Worm (Caenorhabditis elegans) whole organism, young adult: ENCODE measurements around the gene R10E9.2.

ENCODE experiments used
- F33H1.4 ChIP-seq: fragments of 200-800 bp; sonication (Bioruptor generic); IDR thresholded peaks from 2 replicates; pipeline ENCODE4 v1.3.6; 2022; ENCODE audit warnings: missing genetic modification reagents, missing genetic modification characterization, missing compliant biosample characterization
- F49E8.2 ChIP-seq: sonication (generic microtip); optimal IDR thresholded peaks from 3 replicates; lab custom pipeline; 2017; ENCODE audit warnings: missing genetic modification characterization, mild to moderate bottlenecking, missing compliant biosample characterization, antibody characterized with exemption, moderate library complexity; ENCODE audit not compliant: insufficient read depth
- F57A8.1 ChIP-seq: fragments of 200-800 bp; sonication (Bioruptor generic); optimal IDR thresholded peaks from 2 replicates; lab custom pipeline; 2018; ENCODE audit warnings: mild to moderate bottlenecking, missing genetic modification characterization, moderate library complexity, missing compliant biosample characterization
- T07F8.4 ChIP-seq: sonication (generic microtip); optimal IDR thresholded peaks from 2 replicates; lab custom pipeline; 2016; ENCODE audit warnings: mild to moderate bottlenecking, missing genetic modification characterization, moderate library complexity, missing compliant biosample characterization
- Y53F4B.3 ChIP-seq: fragments of 200-800 bp; sonication (Bioruptor generic); IDR thresholded peaks from 2 replicates; pipeline ENCODE4 v1.3.6; 2022; ENCODE audit warnings: missing genetic modification reagents, missing genetic modification characterization, missing compliant biosample characterization
- Y67H2A.10 ChIP-seq: fragments of 200-800 bp; sonication (Bioruptor generic); conservative IDR thresholded peaks from 2 replicates; pipeline ENCODE4 v1.3.6; 2022; ENCODE audit warnings: missing genetic modification reagents, missing genetic modification characterization, missing compliant biosample characterization
- athp-1 ChIP-seq: sonication (generic microtip); optimal IDR thresholded peaks from 2 replicates; lab custom pipeline; 2017; ENCODE audit warnings: mild to moderate bottlenecking, missing genetic modification characterization, missing compliant biosample characterization
- attf-5 ChIP-seq: fragments of 200-800 bp; sonication (Bioruptor generic); optimal IDR thresholded peaks from 2 replicates; lab custom pipeline; 2018; ENCODE audit warnings: mild to moderate bottlenecking, missing genetic modification characterization, missing compliant biosample characterization
- cebp-2 ChIP-seq: fragments of 200-800 bp; sonication (Bioruptor generic); IDR thresholded peaks from 2 replicates; pipeline ENCODE4 v1.3.6; 2022; ENCODE audit warnings: missing genetic modification characterization, missing compliant biosample characterization
- ceh-27 ChIP-seq: fragments of 200-800 bp; sonication (Bioruptor generic); optimal IDR thresholded peaks from 2 replicates; lab custom pipeline; 2018; ENCODE audit warnings: mild to moderate bottlenecking, missing genetic modification characterization, moderate library complexity, missing compliant biosample characterization
- die-1 ChIP-seq: sonication (generic microtip); optimal IDR thresholded peaks from 2 replicates; lab custom pipeline; 2016; ENCODE audit warnings: missing genotype, mild to moderate bottlenecking, missing genetic modification characterization, missing compliant biosample characterization
- ets-4 ChIP-seq: fragments of 200-800 bp; sonication (Bioruptor generic); optimal IDR thresholded peaks from 2 replicates; lab custom pipeline; 2018; ENCODE audit warnings: mild to moderate bottlenecking, missing genetic modification characterization, missing compliant biosample characterization
- him-1 ChIP-seq: sonication (generic microtip); optimal IDR thresholded peaks from 2 replicates; lab custom pipeline; 2016; ENCODE audit warnings: missing genotype, missing genetic modification reagents, missing genetic modification characterization, missing compliant biosample characterization
- hlh-12 ChIP-seq: sonication (generic microtip); optimal IDR thresholded peaks from 2 replicates; lab custom pipeline; 2016; ENCODE audit warnings: missing genetic modification characterization, missing compliant biosample characterization
- hsf-1 ChIP-seq: fragments of 200-800 bp; sonication (Bioruptor generic); IDR thresholded peaks from 2 replicates; pipeline ENCODE4 v1.3.6; 2022; ENCODE audit warnings: missing genetic modification reagents, missing genetic modification characterization, missing compliant biosample characterization
- let-526 ChIP-seq: fragments of 200-800 bp; sonication (Bioruptor generic); IDR thresholded peaks from 2 replicates; pipeline ENCODE4 v1.3.6; 2022; ENCODE audit warnings: missing genetic modification reagents, missing genetic modification characterization, missing compliant biosample characterization
- let-607 ChIP-seq, 2 experiments: fragments of 200-800 bp in 1 of 2; sonication (Bioruptor generic) in 1 of 2; sonication (generic microtip) in 1 of 2; optimal IDR thresholded peaks; 2 replicates each; lab custom pipeline; 2016 to 2018; ENCODE audit warnings: mild to moderate bottlenecking in 2 of 2, missing compliant biosample characterization in 2 of 2, missing genetic modification characterization in 2 of 2, moderate library complexity in 2 of 2, missing genotype in 1 of 2
- lir-1 ChIP-seq: fragments of 200-800 bp; sonication (Bioruptor generic); conservative IDR thresholded peaks from 2 replicates; pipeline ENCODE4 v1.3.6; 2022; ENCODE audit warnings: missing genetic modification reagents, missing genetic modification characterization, missing compliant biosample characterization
- madf-3 ChIP-seq: fragments of 200-800 bp; sonication (Bioruptor generic); IDR thresholded peaks from 2 replicates; pipeline ENCODE4 v1.3.6; 2022; ENCODE audit warnings: missing genetic modification reagents, missing genetic modification characterization, missing compliant biosample characterization
- mcd-1 ChIP-seq: fragments of 200-800 bp; sonication (Bioruptor generic); IDR thresholded peaks from 2 replicates; pipeline ENCODE4 v1.3.6; 2022; ENCODE audit warnings: missing genetic modification reagents, missing genetic modification characterization, missing compliant biosample characterization
- mel-28 ChIP-seq: sonication (generic microtip); optimal IDR thresholded peaks from 2 replicates; lab custom pipeline; 2016; ENCODE audit warnings: borderline replicate concordance, mild to moderate bottlenecking, missing genetic modification characterization, missing compliant biosample characterization
- mes-4 ChIP-seq: sonication (generic microtip); optimal IDR thresholded peaks from 2 replicates; lab custom pipeline; 2016; ENCODE audit warnings: missing genotype, missing genetic modification characterization, missing compliant biosample characterization
- mxl-1 ChIP-seq: sonication (generic microtip); optimal IDR thresholded peaks from 2 replicates; lab custom pipeline; 2016; ENCODE audit warnings: missing genetic modification characterization, missing compliant biosample characterization
- nhr-120 ChIP-seq: fragments of 200-800 bp; sonication (Bioruptor generic); IDR thresholded peaks from 2 replicates; pipeline ENCODE4 v1.3.6; 2022; ENCODE audit warnings: missing genetic modification characterization, missing compliant biosample characterization
- pha-4 ChIP-seq: fragments of 150-350 bp; sonication (generic microtip); optimal IDR thresholded peaks from 2 replicates; lab custom pipeline; 2014; ENCODE audit warnings: missing biosample characterization, missing genetic modification reagents, missing genetic modification characterization
- rcor-1 ChIP-seq: fragments of 200-800 bp; sonication (Bioruptor generic); IDR thresholded peaks from 2 replicates; pipeline ENCODE4 v1.3.6; 2022; ENCODE audit warnings: missing genetic modification reagents, missing genetic modification characterization, missing compliant biosample characterization
- sea-2 ChIP-seq: fragments of 200-800 bp; sonication (Bioruptor generic); IDR thresholded peaks from 2 replicates; pipeline ENCODE4 v1.3.6; 2022; ENCODE audit warnings: missing genetic modification characterization, missing compliant biosample characterization
- snpc-1.3 ChIP-seq: sonication (generic microtip); optimal IDR thresholded peaks from 2 replicates; lab custom pipeline; 2017; ENCODE audit warnings: missing genetic modification characterization, mild to moderate bottlenecking, missing compliant biosample characterization, antibody characterized with exemption, moderate library complexity, missing genotype, missing genetic modification reagents; ENCODE audit not compliant: insufficient read depth
- snpc-4 ChIP-seq, 5 experiments: fragments of 150-350 bp in 1 of 5; sonication (generic microtip) in 4 of 5; optimal IDR thresholded peaks; 2 replicates each; lab custom pipeline; 2014 to 2018; ENCODE audit warnings: missing genetic modification characterization in 5 of 5, missing biosample characterization in 3 of 5, antibody characterized with exemption in 2 of 5, mild to moderate bottlenecking in 2 of 5, missing compliant biosample characterization in 2 of 5, missing genotype in 2 of 5, moderate library complexity in 2 of 5, missing genetic modification reagents in 1 of 5
- zfh-2 ChIP-seq: fragments of 200-800 bp; sonication (Bioruptor generic); conservative IDR thresholded peaks from 2 replicates; pipeline ENCODE4 v1.3.6; 2022; ENCODE audit warnings: missing genetic modification reagents, missing genetic modification characterization, missing compliant biosample characterization
- zim-3 ChIP-seq: sonication (generic microtip); optimal IDR thresholded peaks from 2 replicates; lab custom pipeline; 2017; ENCODE audit warnings: mild to moderate bottlenecking, missing genetic modification characterization, moderate library complexity, missing compliant biosample characterization
- ztf-18 ChIP-seq: sonication (generic microtip); optimal IDR thresholded peaks from 2 replicates; lab custom pipeline; 2016; ENCODE audit warnings: missing genotype, mild to moderate bottlenecking, missing genetic modification characterization, missing compliant biosample characterization
- ztf-22 ChIP-seq: fragments of 200-800 bp; sonication (Bioruptor generic); optimal IDR thresholded peaks from 2 replicates; lab custom pipeline; 2018; ENCODE audit warnings: mild to moderate bottlenecking, missing genetic modification characterization, moderate library complexity, missing compliant biosample characterization
- ztf-28 ChIP-seq: fragments of 200-800 bp; sonication (Bioruptor generic); IDR thresholded peaks from 2 replicates; pipeline ENCODE4 v1.3.6; 2022; ENCODE audit warnings: missing genetic modification reagents, missing genetic modification characterization, missing compliant biosample characterization
- ztf-3 ChIP-seq: fragments of 200-800 bp; sonication (Bioruptor generic); optimal IDR thresholded peaks from 2 replicates; lab custom pipeline; 2018; ENCODE audit warnings: mild to moderate bottlenecking, missing genetic modification characterization, missing compliant biosample characterization
- ztf-6 ChIP-seq: fragments of 200-800 bp; sonication (Bioruptor generic); IDR thresholded peaks from 2 replicates; pipeline ENCODE4 v1.3.6; 2022; ENCODE audit warnings: missing genetic modification reagents, missing genetic modification characterization, missing compliant biosample characterization

The R10E9.2 gene

DNA sequence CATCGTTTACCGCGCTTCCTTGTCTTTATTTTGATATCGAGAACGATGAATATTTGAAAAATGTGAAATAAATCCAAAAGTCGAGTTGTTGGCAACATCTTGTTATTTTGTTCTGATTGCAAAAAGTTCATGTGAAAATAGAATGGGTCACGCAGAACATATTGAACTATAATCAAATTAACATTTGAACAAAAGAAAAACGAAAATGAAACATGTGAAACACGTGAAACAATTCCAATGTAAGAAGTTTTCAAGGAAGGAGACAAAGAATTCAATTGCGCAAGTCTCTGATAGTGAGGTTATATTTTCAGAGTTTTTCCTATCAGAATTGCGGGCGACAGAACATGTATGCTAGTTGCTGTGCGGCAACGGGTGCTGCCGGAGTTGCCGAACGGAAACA is 32.7 kb downstream of the R10E9.2 start, which contains the start of gene F37A8.2 (continued):
- TF ChIP-seq ets-4 (GFP tag; lab: Kevin White, UChicago): no peak
- no peak for TF ChIP-seq snpc-1.3 (tag; lab: Kevin White, UChicago)

DNA sequence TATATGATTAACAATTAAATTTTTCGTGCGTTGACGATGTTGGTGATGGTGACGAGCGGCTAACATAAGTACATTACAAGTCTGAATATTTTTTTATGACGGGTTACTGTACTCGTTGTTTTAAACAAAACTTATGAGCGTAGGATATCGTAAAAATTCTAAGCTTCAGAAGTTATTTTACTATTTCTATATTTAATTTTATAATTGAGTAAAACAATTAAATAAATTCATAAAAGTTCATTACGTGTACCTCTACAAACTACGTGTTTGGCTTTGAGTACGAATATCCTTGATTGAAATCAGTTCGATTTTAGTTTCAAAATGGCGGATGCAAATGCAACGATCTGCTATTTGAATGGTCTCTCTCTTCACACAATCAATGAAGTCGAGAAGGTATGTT is 36.0 kb downstream of the R10E9.2 start, which contains the start of gene F37A8.1:
F37A8.1 (plus strand) TSS at position 301 of the 400 bp plus-strand sequence.
- no peak for TF ChIP-seq T07F8.4 (tag; lab: Kevin White, UChicago)
- TF ChIP-seq snpc-4 (GFP tag; optimal IDR thresholded peaks at IDR 0.05; lab: Kevin White, UChicago): no peak
- no peak for TF ChIP-seq snpc-4 (tag; optimal IDR thresholded peaks at IDR 0.05; lab: Kevin White, UChicago)
- TF ChIP-seq athp-1 (tag; lab: Kevin White, UChicago): no peak
- no peak for TF ChIP-seq rcor-1 (GFP tag; lab: Robert Waterston, UW)
- no peak for TF ChIP-seq ceh-27 (GFP tag; lab: Kevin White, UChicago)
- TF ChIP-seq F57A8.1 (GFP tag; lab: Kevin White, UChicago): no peak
- TF ChIP-seq ztf-6: no peak
- no peak for TF ChIP-seq cebp-2 (GFP tag; lab: Robert Waterston, UW)
- no peak for TF ChIP-seq let-526 (GFP tag; lab: Robert Waterston, UW)
- TF ChIP-seq nhr-120: no peak
- TF ChIP-seq zim-3 (tag; lab: Kevin White, UChicago): no peak
- no peak for TF ChIP-seq pha-4 (tag; lab: Kevin White, UChicago)
- no peak for TF ChIP-seq attf-5 (GFP tag; lab: Kevin White, UChicago)
- TF ChIP-seq ztf-3 (GFP tag; lab: Kevin White, UChicago): no peak
- TF ChIP-seq sea-2 (GFP tag; lab: Robert Waterston, UW): no peak
- TF ChIP-seq ztf-22 (GFP tag; lab: Kevin White, UChicago): no peak

DNA sequence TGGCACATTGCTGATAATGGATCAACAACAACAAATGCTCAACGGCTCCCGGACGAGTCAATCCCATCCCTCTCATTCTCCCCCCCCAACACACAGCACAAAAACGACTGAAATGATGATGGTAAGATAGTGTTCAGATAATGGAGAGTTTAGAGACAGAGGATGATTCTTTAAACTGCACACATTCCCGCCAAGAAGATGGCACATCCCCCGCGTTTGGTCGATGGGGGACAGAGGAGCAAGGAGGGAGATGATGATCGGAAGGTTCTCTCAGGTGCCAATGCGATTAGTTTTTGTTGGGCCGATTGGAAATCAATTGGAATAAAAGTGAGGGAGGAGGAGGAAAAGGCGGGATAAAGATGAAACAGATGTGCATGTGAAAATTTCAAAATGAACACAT is 36.7 kb downstream of the R10E9.2 start:
- TF ChIP-seq ztf-28 (GFP tag; lab: Robert Waterston, UW): no peak
- TF ChIP-seq madf-3: no peak
- TF ChIP-seq F33H1.4 (GFP tag; lab: Robert Waterston, UW): no peak
- TF ChIP-seq let-607 (tag; optimal IDR thresholded peaks at IDR 0.05; lab: Kevin White, UChicago): no peak
- TF ChIP-seq lir-1 (GFP tag; lab: Robert Waterston, UW): no peak
- TF ChIP-seq ztf-18 (tag; lab: Kevin White, UChicago): no peak
- no peak for TF ChIP-seq ceh-27 (GFP tag; lab: Kevin White, UChicago)
- TF ChIP-seq hsf-1 (GFP tag; lab: Robert Waterston, UW): no peak
- TF ChIP-seq mxl-1: no peak
- no peak for TF ChIP-seq him-1 (tag; lab: Kevin White, UChicago)
- no peak for TF ChIP-seq F49E8.2
- TF ChIP-seq mes-4 (tag; lab: Kevin White, UChicago): no peak
- no peak for TF ChIP-seq nhr-120
- no peak for TF ChIP-seq hlh-12 (tag; lab: Kevin White, UChicago)
- no peak for TF ChIP-seq mcd-1
- no peak; the same call in 1 of the 2 replicates for TF ChIP-seq zfh-2
- no peak for TF ChIP-seq mel-28 (tag; lab: Kevin White, UChicago)
- no peak for TF ChIP-seq Y53F4B.3
- no peak for TF ChIP-seq Y67H2A.10 (GFP tag; lab: Robert Waterston, UW)
- TF ChIP-seq die-1 (tag; lab: Kevin White, UChicago): no peak
- TF ChIP-seq, all 124 proteins: peak for 0
